Fruit fly (Drosophila melanogaster) whole organism: ENCODE data around the gene CG31955.

Experiments used
- CG8478 ChIP-seq: fragments of >200 bp; optimal IDR thresholded peaks from 2 replicates; lab custom pipeline; 2018; ENCODE audit warnings: inconsistent platforms
- Dll ChIP-seq: fragments of >200 bp; optimal IDR thresholded peaks from 2 replicates; lab custom pipeline; 2017
- EcR ChIP-seq, 2 experiments: fragments of >200 bp; optimal IDR thresholded peaks; 2 replicates each; lab custom pipeline; 2017; ENCODE audit warnings: missing biosample characterization in 2 of 2, missing genetic modification characterization in 2 of 2, missing genetic modification reagents in 2 of 2
- pan ChIP-seq: fragments of >200 bp; optimal IDR thresholded peaks from 2 replicates; lab custom pipeline; 2017
- psq ChIP-seq: fragments of >200 bp; optimal IDR thresholded peaks from 2 replicates; lab custom pipeline; 2017
- usp ChIP-seq: fragments of >200 bp; optimal IDR thresholded peaks from 2 replicates; lab custom pipeline; 2017; ENCODE audit warnings: missing biosample characterization, missing genetic modification characterization, mixed read lengths

CG31955 gene

dm6 chr2L:3719414-3719959 is 6.6 kb upstream of the CG31955 start:
- no peak for TF ChIP-seq pan (lab: Kevin White, UChicago)
- TF ChIP-seq Dll (lab: Kevin White, UChicago), result no peak
- no peak for TF ChIP-seq EcR (GFP tag; optimal IDR thresholded peaks at IDR 0.05; lab: Kevin White, UChicago)
- no peak for TF ChIP-seq usp (GFP tag; lab: Kevin White, UChicago)
- no peak for TF ChIP-seq CG8478 (lab: Kevin White, UChicago)
- TF ChIP-seq psq (lab: Kevin White, UChicago), result no peak

dm6 chr2L:3717673-3718235 is 4.8 kb upstream of the CG31955 start, which contains the start of the genes lectin-24A and Shaw:
lectin-24A (minus strand) TSS chr2L:3717773.
Shaw (plus strand) TSS chr2L:3718185.
- TF ChIP-seq psq (lab: Kevin White, UChicago) (no peak), CG8478 (lab: Kevin White, UChicago) (no peak), EcR (GFP tag; optimal IDR thresholded peaks at IDR 0.05; lab: Kevin White, UChicago) (no peak), Dll (lab: Kevin White, UChicago) (no peak), pan (lab: Kevin White, UChicago) (no peak), usp (GFP tag; lab: Kevin White, UChicago) (no peak)

- TF ChIP-seq CG8478 (lab: Kevin White, UChicago) (no peak), usp (GFP tag; lab: Kevin White, UChicago) (no peak), EcR (GFP tag; optimal IDR thresholded peaks at IDR 0.05; lab: Kevin White, UChicago) (no peak), pan (lab: Kevin White, UChicago) (no peak), psq (lab: Kevin White, UChicago) (no peak), Dll (lab: Kevin White, UChicago) (no peak)
These were observed 746 bp upstream of the CG31955 start for dm6 chr2L:3713545-3714156.

dm6 chr2L:3711665-3712064 is 1.2 kb downstream of the CG31955 start, which contains the start of gene cutlet:
cutlet (minus strand) TSS chr2L:3711748.
- TF ChIP-seq CG8478 (lab: Kevin White, UChicago) (no peak), pan (lab: Kevin White, UChicago) (no peak)

dm6 chr2L:3706963-3707362 is 5.9 kb downstream of the CG31955 start, which contains the start of gene CG31777:
CG31777 (minus strand) TSS chr2L:3707063.
- TF ChIP-seq Dll (lab: Kevin White, UChicago), result no peak

dm6 chr2L:3705438-3705921 is 7.4 kb downstream of the CG31955 start, which contains the start of gene CG31778:
CG31778 (minus strand) TSS chr2L:3705488.
- TF ChIP-seq EcR (GFP tag; optimal IDR thresholded peaks at IDR 0.05; lab: Kevin White, UChicago) (no peak), Dll (lab: Kevin White, UChicago) (no peak), CG8478 (lab: Kevin White, UChicago) (no peak), pan (lab: Kevin White, UChicago) (no peak), psq (lab: Kevin White, UChicago) (no peak), usp (GFP tag; lab: Kevin White, UChicago) (no peak)

dm6 chr2L:3703260-3703659 is 9.6 kb downstream of the CG31955 start, which contains the start of gene CG2816:
CG2816 (plus strand) TSS chr2L:3703659.
- TF ChIP-seq Dll (lab: Kevin White, UChicago), result no peak
- TF ChIP-seq pan (lab: Kevin White, UChicago), result no peak
- no peak for TF ChIP-seq psq (lab: Kevin White, UChicago)
- TF ChIP-seq CG8478 (lab: Kevin White, UChicago), result no peak
- no peak for TF ChIP-seq EcR (GFP tag; optimal IDR thresholded peaks at IDR 0.05; lab: Kevin White, UChicago)
- no peak for TF ChIP-seq usp (GFP tag; lab: Kevin White, UChicago)

- no peak for TF ChIP-seq Dll (lab: Kevin White, UChicago)
- no peak for TF ChIP-seq CG8478 (lab: Kevin White, UChicago)
- no peak for TF ChIP-seq EcR (GFP tag; optimal IDR thresholded peaks at IDR 0.05; lab: Kevin White, UChicago)
- no peak for TF ChIP-seq usp (GFP tag; lab: Kevin White, UChicago)
- TF ChIP-seq psq (lab: Kevin White, UChicago), result no peak
- TF ChIP-seq pan (lab: Kevin White, UChicago), result no peak
These were observed 11.4 kb downstream of the CG31955 start, which contains the start of gene CG43145 for dm6 chr2L:3701526-3701925. CG43145 (plus strand) TSS chr2L:3701826.

- TF ChIP-seq psq (lab: Kevin White, UChicago), result no peak
- no peak for TF ChIP-seq Dll (lab: Kevin White, UChicago)
- no peak for TF ChIP-seq usp (GFP tag; lab: Kevin White, UChicago)
- TF ChIP-seq EcR (GFP tag; optimal IDR thresholded peaks at IDR 0.05; lab: Kevin White, UChicago), result no peak
- no peak for TF ChIP-seq pan (lab: Kevin White, UChicago)
- no peak for TF ChIP-seq CG8478 (lab: Kevin White, UChicago)
These were observed 11.9 kb downstream of the CG31955 start, which contains the start of gene CG42467 for dm6 chr2L:3700990-3701389. CG42467 (plus strand) TSS chr2L:3701290.

- no peak for TF ChIP-seq usp (GFP tag; lab: Kevin White, UChicago)
- no peak for TF ChIP-seq Dll (lab: Kevin White, UChicago)
- no peak for TF ChIP-seq pan (lab: Kevin White, UChicago)
- no peak for TF ChIP-seq CG8478 (lab: Kevin White, UChicago)
- no peak for TF ChIP-seq EcR (GFP tag; optimal IDR thresholded peaks at IDR 0.05; lab: Kevin White, UChicago)
- no peak for TF ChIP-seq psq (lab: Kevin White, UChicago)
These were observed 12.5 kb downstream of the CG31955 start, which contains the start of gene Sfp24C1 for dm6 chr2L:3700374-3700773. Sfp24C1 (plus strand) TSS chr2L:3700674.

- TF ChIP-seq Dll (lab: Kevin White, UChicago), result no peak
- TF ChIP-seq pan (lab: Kevin White, UChicago), result no peak
These were observed 13.0 kb downstream of the CG31955 start, which contains the start of gene CG42465 for dm6 chr2L:3699895-3700294. CG42465 (plus strand) TSS chr2L:3700195.
